Fruit fly (Drosophila melanogaster) S2 (cell line): Measurements from ENCODE around the gene Acp32CD.

Experiments
- CG8478 ChIP-seq: fragments of >200 bp; optimal IDR thresholded peaks from 2 replicates; lab custom pipeline; 2018
- CTCF ChIP-seq, 2 experiments: fragments of >200 bp; optimal IDR thresholded peaks; 2 replicates each; lab custom pipeline; 2018

dm6 chr2L:11044678-11045466 lies 29.5 kb downstream of the Acp32CD start:
- TF ChIP-seq CG8478 (lab: Kevin White, UChicago): no peak
- no peak for TF ChIP-seq CTCF (optimal IDR thresholded peaks at IDR 0.05; lab: Kevin White, UChicago)
